Worm (Caenorhabditis elegans) whole organism, early embryonic: ENCODE data around the gene ZK1010.4.

Experiments used
- B0310.2 ChIP-seq: sonication (generic microtip); optimal IDR thresholded peaks from 2 replicates; lab custom pipeline; 2016; ENCODE audit warnings: mild to moderate bottlenecking, missing genetic modification characterization, missing compliant biosample characterization
- F13C5.2 ChIP-seq: sonication (generic microtip); optimal IDR thresholded peaks from 2 replicates; lab custom pipeline; 2017; ENCODE audit warnings: mild to moderate bottlenecking, missing genetic modification characterization, inconsistent platforms, missing compliant biosample characterization
- aly-1 ChIP-seq: sonication (generic microtip); optimal IDR thresholded peaks from 2 replicates; lab custom pipeline; 2016; ENCODE audit warnings: missing genetic modification characterization, missing compliant biosample characterization
- ama-1 ChIP-seq: fragments of 150-350 bp; optimal IDR thresholded peaks from 2 replicates; lab custom pipeline; 2014
- ceh-13 ChIP-seq: fragments of 200-800 bp; sonication (Bioruptor generic); optimal IDR thresholded peaks from 2 replicates; lab custom pipeline; 2018; ENCODE audit warnings: mild to moderate bottlenecking, missing genetic modification characterization, missing compliant biosample characterization
- ceh-36 ChIP-seq: sonication (generic microtip); optimal IDR thresholded peaks from 2 replicates; lab custom pipeline; 2016; ENCODE audit warnings: missing genetic modification characterization, inconsistent platforms, missing compliant biosample characterization
- ets-7 ChIP-seq: sonication (generic microtip); optimal IDR thresholded peaks from 2 replicates; lab custom pipeline; 2016; ENCODE audit warnings: missing genotype, missing genetic modification characterization, missing compliant biosample characterization
- flt-1 ChIP-seq: fragments of 200-800 bp; sonication (Bioruptor generic); IDR thresholded peaks from 2 replicates; pipeline ENCODE4 v1.3.6; 2022; ENCODE audit warnings: missing genetic modification characterization, missing compliant biosample characterization
- hmbx-1 ChIP-seq: sonication (generic microtip); optimal IDR thresholded peaks from 2 replicates; lab custom pipeline; 2016; ENCODE audit warnings: mild to moderate bottlenecking, missing genetic modification characterization, missing compliant biosample characterization
- hmg-4 ChIP-seq: fragments of 200-800 bp; sonication (Bioruptor generic); optimal IDR thresholded peaks from 2 replicates; lab custom pipeline; 2018; ENCODE audit warnings: mild to moderate bottlenecking, missing genetic modification characterization, missing compliant biosample characterization
- hnd-1 ChIP-seq: sonication (generic microtip); optimal IDR thresholded peaks from 2 replicates; lab custom pipeline; 2016; ENCODE audit warnings: missing genetic modification characterization, missing compliant biosample characterization
- pes-1 ChIP-seq: fragments of 200-800 bp; sonication (Bioruptor generic); IDR thresholded peaks from 2 replicates; pipeline ENCODE4 v1.3.6; 2022; ENCODE audit warnings: missing genetic modification reagents, missing genetic modification characterization, missing compliant biosample characterization
- scrt-1 ChIP-seq: fragments of 200-800 bp; sonication (Bioruptor generic); IDR thresholded peaks from 2 replicates; pipeline ENCODE4 v1.3.6; 2022; ENCODE audit warnings: missing genetic modification characterization, missing compliant biosample characterization
- sea-1 ChIP-seq: fragments of 200-800 bp; sonication (Bioruptor generic); conservative IDR thresholded peaks from 2 replicates; pipeline ENCODE4 v1.3.6; 2022; ENCODE audit warnings: missing genetic modification characterization, missing compliant biosample characterization
- tbx-11 ChIP-seq: fragments of 200-800 bp; sonication (Bioruptor generic); IDR thresholded peaks from 2 replicates; pipeline ENCODE4 v1.3.6; 2022; ENCODE audit warnings: missing genetic modification characterization, missing compliant biosample characterization
- tbx-37 ChIP-seq: fragments of 200-800 bp; sonication (Bioruptor generic); conservative IDR thresholded peaks from 2 replicates; pipeline ENCODE4 v1.3.6; 2022; ENCODE audit warnings: missing genetic modification reagents, missing genetic modification characterization, missing compliant biosample characterization
- tra-4 ChIP-seq: sonication (generic microtip); optimal IDR thresholded peaks from 2 replicates; lab custom pipeline; 2017; ENCODE audit warnings: missing genetic modification characterization, missing compliant biosample characterization

The ZK1010.4 gene

DNA sequence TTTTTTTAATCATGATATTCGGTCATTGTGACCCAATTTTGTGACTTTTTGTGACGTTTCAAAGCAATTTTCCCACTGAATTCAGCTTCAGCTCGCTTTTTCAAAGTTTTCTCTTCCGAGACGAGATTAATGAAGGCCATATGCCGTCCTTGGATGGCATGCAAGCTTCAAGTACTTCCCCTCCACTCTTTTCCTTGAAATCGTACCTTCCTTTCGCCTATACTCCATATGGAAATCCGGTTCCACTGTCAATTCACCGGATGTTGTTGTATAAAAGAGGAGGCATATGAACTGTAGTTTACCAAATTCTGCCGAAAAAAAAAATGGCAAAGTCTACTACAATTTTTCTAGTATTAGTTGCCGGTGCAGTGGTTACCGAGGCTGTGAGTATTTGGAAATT, at the start of gene ZK1010.4:
Gene ZK1010.4, plus strand, starts transcription at position 301 of the 400 bp plus-strand sequence.
- TF ChIP-seq ets-7 (tag; lab: Kevin White, UChicago) (no peak), pes-1 (no peak), scrt-1 (GFP tag; lab: Robert Waterston, UW) (no peak), sea-1 (GFP tag; lab: Robert Waterston, UW) (no peak), tbx-11 (no peak), hmbx-1 (tag; lab: Kevin White, UChicago) (no peak), ceh-36 (tag; lab: Kevin White, UChicago) (no peak), flt-1 (no peak), B0310.2 (tag; lab: Kevin White, UChicago) (no peak), F13C5.2 (tag; lab: Kevin White, UChicago) (no peak), ama-1 (no peak), ceh-13 (GFP tag; lab: Kevin White, UChicago) (no peak), tbx-37 (GFP tag; lab: Robert Waterston, UW) (no peak), hnd-1 (tag; lab: Kevin White, UChicago) (no peak), aly-1 (no peak), hmg-4 (GFP tag; lab: Kevin White, UChicago) (no peak)

DNA sequence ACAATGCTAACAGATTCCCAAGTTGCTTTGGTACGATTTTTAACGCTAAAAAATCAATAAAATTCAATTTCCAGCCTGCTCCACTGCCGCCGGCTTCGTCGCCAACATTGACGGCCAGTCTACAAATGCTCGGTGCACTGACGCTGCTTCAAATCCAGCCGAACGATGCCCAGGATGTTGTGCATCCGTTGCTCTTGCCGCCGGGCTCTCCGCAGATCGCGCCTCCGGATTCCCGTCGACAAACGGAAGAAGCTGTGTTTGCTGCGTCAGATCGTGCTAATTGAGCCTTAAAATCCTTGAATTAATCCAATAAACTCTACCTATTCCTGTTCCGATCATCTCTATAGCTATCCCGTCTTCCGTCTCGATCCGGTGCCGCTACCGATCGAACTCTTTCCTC, 49.8 kb upstream of the ZK1010.4 start:
- TF ChIP-seq scrt-1 (GFP tag; lab: Robert Waterston, UW), result no peak
- TF ChIP-seq ceh-13 (GFP tag; lab: Kevin White, UChicago), result no peak
- no peak for TF ChIP-seq hmbx-1 (tag; lab: Kevin White, UChicago)
- no peak for TF ChIP-seq tbx-11
- TF ChIP-seq ama-1, result no peak

DNA sequence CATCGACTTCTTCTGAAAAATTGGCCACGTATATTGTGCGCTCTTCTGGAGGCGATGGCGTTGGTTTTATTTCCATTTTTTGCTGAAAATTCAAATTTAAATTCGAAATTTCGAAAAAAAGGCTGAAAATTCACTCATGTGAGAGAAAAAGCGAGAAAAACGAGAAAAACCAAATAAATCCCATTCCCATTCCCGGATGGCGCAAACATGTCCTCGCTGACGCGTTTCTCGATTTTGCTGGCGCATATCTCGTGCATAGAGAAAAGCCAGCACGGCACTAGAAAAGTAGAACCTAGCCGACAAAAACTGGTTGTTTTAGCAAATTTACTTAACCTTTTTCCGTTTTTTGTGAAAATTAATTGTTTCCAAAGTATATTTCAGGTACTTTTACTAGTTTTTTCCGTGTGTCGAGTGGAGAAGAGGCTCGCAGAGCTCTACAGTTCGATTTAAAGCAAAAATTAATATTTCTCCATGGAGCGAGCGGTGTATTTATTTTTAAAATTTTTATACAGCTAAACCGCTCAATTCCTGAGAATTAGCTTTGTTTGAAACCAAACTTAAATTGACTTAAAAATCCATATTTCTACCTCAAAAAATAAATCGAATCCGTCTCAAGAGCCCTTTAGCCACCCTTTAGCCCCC, 49.0 kb upstream of the ZK1010.4 start, which contains the start of gene rbm-7:
Gene rbm-7, minus strand, starts transcription at position 82 of the 642 bp plus-strand sequence.
- TF ChIP-seq sea-1 (GFP tag; lab: Robert Waterston, UW) (no peak), aly-1 (no peak), F13C5.2 (tag; lab: Kevin White, UChicago) (no peak)

DNA sequence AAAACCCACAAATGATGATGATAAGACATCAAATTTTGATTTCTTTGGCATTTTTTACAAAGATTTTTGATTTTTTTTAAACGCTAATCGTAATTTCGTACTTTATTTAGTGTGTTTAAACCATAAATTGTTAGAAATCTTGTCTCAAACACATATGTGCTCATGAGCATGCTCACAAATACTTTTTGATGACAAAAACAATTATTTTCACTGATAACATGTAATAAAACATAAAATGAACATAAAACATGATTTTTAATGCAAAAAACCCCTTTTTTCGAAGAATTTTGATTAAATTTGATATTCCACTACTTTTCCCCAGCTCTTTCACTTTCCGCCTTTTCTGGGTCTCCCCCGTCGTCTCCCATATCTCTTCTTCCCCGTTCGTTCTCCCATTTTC, 48.1 kb upstream of the ZK1010.4 start:
- TF ChIP-seq ceh-36 (tag; lab: Kevin White, UChicago), result no peak
- TF ChIP-seq aly-1, result no peak
- no peak for TF ChIP-seq hmg-4 (GFP tag; lab: Kevin White, UChicago)
- TF ChIP-seq hnd-1 (tag; lab: Kevin White, UChicago), result no peak
- TF ChIP-seq B0310.2 (tag; lab: Kevin White, UChicago), result no peak

DNA sequence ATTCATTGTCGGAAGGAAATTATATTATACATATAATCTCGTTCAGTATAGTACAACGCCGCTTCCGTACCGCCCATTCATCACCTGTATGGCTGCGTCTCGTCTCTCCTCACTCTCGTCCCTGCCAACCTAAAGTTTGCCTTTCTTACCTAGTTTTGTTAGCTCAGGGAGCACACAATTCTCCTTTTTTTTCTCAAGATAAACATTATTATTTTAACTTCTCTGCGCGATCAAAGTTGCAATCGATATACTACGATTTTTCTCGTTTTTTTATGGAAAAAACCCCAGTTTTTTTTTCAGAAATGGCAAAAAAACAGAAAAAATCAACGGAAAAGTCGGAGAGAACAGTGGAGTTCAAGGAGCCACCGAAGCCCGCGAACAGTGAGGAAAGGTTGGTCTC, 46.5 kb upstream of the ZK1010.4 start, which contains the start of gene epg-3:
Gene epg-3, plus strand, starts transcription at position 301 of the 400 bp plus-strand sequence.
- TF ChIP-seq ceh-13 (GFP tag; lab: Kevin White, UChicago) (no peak), tra-4 (tag; lab: Kevin White, UChicago) (no peak), hmbx-1 (tag; lab: Kevin White, UChicago) (no peak), pes-1 (no peak), flt-1 (no peak), sea-1 (GFP tag; lab: Robert Waterston, UW) (no peak), hmg-4 (GFP tag; lab: Kevin White, UChicago) (no peak), tbx-37 (GFP tag; lab: Robert Waterston, UW) (no peak), ama-1 (no peak), F13C5.2 (tag; lab: Kevin White, UChicago) (no peak), ceh-36 (tag; lab: Kevin White, UChicago) (no peak), scrt-1 (GFP tag; lab: Robert Waterston, UW) (no peak), ets-7 (tag; lab: Kevin White, UChicago) (no peak), B0310.2 (tag; lab: Kevin White, UChicago) (no peak), aly-1 (no peak)

DNA sequence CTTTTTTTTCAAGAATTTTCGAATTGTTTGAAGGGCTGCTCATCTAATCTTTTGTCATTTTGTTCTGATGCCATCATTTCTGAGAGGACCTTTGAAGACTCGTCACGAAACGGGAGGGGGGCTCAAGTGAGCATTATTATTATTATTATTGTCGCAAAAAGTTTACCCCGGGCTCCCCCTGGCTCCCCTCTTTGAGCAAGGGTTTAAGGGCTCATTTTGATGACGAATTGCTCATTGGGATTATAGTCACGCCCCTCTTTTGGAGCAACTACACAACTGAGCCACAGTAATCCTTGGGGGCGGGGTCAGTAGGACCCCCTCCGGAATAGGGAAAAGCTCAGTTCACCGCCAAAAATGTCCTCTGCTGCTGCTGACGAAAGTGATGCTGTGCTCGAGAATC, 38.6 kb upstream of the ZK1010.4 start, which contains the start of gene unc-25:
Gene unc-25, plus strand, starts transcription at position 345 of the 400 bp plus-strand sequence.
- TF ChIP-seq ama-1, result no peak
- no peak for TF ChIP-seq F13C5.2 (tag; lab: Kevin White, UChicago)
- no peak for TF ChIP-seq tra-4 (tag; lab: Kevin White, UChicago)
- TF ChIP-seq hnd-1 (tag; lab: Kevin White, UChicago), result no peak
- no peak for TF ChIP-seq pes-1
- TF ChIP-seq B0310.2 (tag; lab: Kevin White, UChicago), result no peak

DNA sequence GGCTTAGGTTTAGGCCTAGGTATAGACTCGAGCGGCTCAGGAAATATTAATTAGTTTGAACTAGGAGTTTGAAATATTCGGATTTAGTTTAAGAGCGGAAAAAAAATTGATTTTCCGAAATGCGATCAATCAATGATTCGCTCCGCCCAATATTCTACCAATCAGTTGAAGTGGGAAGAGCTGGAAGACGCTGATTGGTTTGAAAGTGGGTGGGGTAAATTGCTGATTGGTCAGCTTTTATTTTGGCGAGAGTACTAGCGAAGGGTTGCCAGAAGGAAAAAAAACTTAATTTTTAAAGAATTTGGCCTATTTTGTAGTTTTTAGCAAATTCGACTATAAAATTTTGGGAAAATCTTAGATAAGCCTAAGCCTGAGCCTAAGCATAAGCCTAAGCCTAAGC, 36.8 kb upstream of the ZK1010.4 start:
- no peak for TF ChIP-seq hmbx-1 (tag; lab: Kevin White, UChicago)

DNA sequence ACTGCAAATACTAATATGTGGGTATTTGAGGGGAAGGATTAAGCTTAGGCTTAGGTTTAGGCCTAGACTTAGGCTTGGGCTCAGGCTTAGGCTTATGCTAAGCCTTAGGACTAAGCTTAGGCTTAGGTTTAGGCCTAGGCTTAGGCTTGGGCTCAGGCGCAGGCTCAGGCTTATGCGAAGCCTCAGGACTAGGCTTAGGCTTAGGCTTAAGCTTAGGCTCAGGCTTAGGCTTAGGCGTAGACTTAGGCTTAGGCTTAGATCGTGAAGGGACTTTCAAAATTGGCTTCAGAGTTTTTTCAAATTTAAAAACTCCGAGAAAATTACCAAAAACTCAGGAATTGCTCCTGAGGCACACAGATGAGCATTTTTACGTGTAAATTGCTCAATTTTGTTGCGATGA, 35.8 kb upstream of the ZK1010.4 start:
- TF ChIP-seq hmg-4 (GFP tag; lab: Kevin White, UChicago) (no peak), hmbx-1 (tag; lab: Kevin White, UChicago) (no peak), ceh-36 (tag; lab: Kevin White, UChicago) (peak; percentile 89)
